Fruit fly (Drosophila melanogaster): ENCODE results near the gene Akh.

Akh gene

DNA sequence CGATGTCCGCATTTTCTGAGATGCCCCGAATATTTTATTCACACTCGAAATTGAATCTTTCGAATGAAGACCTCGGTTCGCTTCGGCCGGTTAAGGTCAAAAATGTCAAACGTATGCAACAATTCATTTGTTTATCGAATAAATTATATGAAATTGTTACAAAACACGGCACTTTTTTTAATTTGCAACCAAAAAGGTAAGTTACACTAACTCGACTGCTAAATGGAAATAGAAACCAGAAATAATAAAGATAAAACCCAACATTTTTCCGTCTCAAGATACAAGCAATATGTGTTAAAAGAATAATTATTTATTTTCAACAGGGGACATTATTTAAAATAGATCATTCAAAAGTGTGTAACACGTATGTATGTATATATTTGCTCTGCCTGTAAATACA is 27.3 kb upstream of the Akh start:
- TF ChIP-seq svp (GFP tag) (peak; percentile 64), CG3032 (tag; optimal IDR thresholded peaks at IDR 0.05) (no peak)

DNA sequence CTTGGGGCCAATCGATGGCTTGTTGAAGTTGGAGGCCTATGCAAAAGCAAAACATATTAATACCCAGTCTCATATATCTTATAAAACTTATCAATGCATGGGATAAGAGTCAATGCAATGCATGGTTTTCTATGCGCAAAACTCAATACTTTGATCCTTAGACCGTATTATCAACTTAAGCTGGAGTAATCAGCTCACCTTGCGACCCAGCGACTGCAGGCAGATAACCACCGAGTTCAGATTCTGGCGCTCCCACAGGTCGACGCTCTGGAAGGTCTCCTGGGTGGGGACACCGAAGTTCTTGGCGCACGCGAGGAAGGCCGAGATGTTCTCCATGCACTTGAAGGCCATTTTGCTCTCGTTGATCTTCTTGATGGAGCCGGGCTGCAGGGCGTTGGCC is 26.2 kb upstream of the Akh start:
- TF ChIP-seq svp (GFP tag) (peak; percentile 97), esn (GFP tag; optimal IDR thresholded peaks at IDR 0.05) (no peak), CG34406 (GFP tag; optimal IDR thresholded peaks at IDR 0.05) (no peak), Eip93F (GFP tag; optimal IDR thresholded peaks at IDR 0.05) (no peak)

DNA sequence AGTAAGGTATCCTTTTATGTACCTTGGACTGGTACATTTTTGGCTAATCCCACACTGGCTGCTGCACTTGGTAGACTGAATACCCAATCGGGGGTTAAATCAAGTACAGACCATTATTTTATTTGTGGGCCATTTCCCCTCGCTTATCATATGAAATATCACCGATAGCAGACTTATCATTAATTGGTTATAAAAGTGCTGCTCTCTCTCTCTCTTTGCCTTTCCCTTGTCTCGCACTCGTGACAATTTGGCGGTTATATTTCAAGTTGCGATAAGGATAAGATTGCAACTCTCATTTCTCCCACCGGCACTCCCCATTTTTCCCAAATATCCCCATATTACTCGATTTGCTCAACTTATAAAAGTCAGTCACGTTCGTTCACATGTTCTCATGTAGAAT is 25.6 kb upstream of the Akh start:
- no peak for TF ChIP-seq CG15336 (GFP tag; IDR thresholded peaks at IDR 0.05)
- TF ChIP-seq CG10669 (GFP tag; optimal IDR thresholded peaks at IDR 0.05) = no peak
- TF ChIP-seq CG34406 (GFP tag; optimal IDR thresholded peaks at IDR 0.05) = no peak
- no peak for TF ChIP-seq Blimp-1 (GFP tag; optimal IDR thresholded peaks at IDR 0.05)
- TF ChIP-seq fkh (GFP tag; optimal IDR thresholded peaks at IDR 0.05) = no peak
- no peak for TF ChIP-seq lz (GFP tag; optimal IDR thresholded peaks at IDR 0.05)
- no peak for TF ChIP-seq Smox (GFP tag; optimal IDR thresholded peaks at IDR 0.05)
- peak; percentile 74 for TF ChIP-seq Eip93F (GFP tag; optimal IDR thresholded peaks at IDR 0.05)
- TF ChIP-seq svp (GFP tag) = peak; percentile 16
- peak; percentile 25 for TF ChIP-seq vri (GFP tag; optimal IDR thresholded peaks at IDR 0.05)

DNA sequence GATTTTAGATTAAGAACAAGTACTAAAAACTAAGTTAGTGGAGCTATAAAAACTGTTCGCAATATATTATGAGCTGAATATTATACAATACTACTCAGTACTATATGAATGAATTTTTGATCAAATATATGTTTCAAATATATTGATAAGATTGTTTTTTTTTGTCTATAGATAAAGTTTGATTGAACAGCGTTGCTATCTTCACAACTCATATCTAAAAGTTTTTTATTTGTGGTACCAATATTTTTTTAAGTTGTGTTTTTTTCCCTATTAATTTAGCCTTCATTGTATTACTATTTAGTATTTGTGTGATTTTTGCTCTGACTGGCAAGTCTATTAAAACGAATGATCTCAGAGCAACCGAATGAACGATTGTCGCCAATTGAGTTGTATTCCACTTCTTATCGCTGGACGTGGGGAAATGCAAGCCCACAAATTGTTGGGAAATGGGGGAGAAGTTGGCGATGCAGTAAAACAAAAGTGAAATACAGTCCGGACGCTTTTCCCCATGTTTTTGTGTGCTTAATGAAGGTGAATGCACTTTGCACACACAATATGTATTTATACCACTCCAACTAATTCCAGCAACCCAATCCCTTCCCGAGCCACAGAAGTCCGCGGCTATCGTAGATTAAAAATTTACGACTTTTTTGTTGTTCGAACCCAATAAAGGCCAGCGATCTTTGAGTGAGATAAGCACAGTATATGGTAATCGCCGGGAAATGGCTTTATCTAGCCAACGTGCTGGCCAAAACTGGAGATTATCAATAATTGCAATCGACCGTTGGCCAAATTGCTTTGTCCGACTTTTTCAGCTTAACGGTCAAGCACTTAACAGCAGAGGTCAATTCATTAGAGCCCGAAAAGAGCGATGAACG is 24.5 kb upstream of the Akh start:
- no peak for TF ChIP-seq Sox15 (GFP tag; optimal IDR thresholded peaks at IDR 0.05)
- TF ChIP-seq svp (GFP tag) = peak; percentile 83
- TF ChIP-seq acj6 (GFP tag; optimal IDR thresholded peaks at IDR 0.05) = no peak
- no peak for TF ChIP-seq lz (GFP tag; optimal IDR thresholded peaks at IDR 0.05)
- no peak for TF ChIP-seq Met (GFP tag; optimal IDR thresholded peaks at IDR 0.05)
- TF ChIP-seq Smox (GFP tag; optimal IDR thresholded peaks at IDR 0.05) = no peak
- peak; percentile 63 for TF ChIP-seq eg (GFP tag; IDR thresholded peaks at IDR 0.05)
- no peak for TF ChIP-seq Hr39 (GFP tag; optimal IDR thresholded peaks at IDR 0.05)
- peak; percentile 77 for TF ChIP-seq Eip93F (GFP tag; optimal IDR thresholded peaks at IDR 0.05)
- TF ChIP-seq CG32006 (GFP tag; optimal IDR thresholded peaks at IDR 0.05) = peak; percentile 17
- peak; percentile 22 for TF ChIP-seq pdm3 (GFP tag; optimal IDR thresholded peaks at IDR 0.05)
- TF ChIP-seq CG15336 (GFP tag; IDR thresholded peaks at IDR 0.05) = peak; percentile 70
- TF ChIP-seq Eip78C (GFP tag) = peak; percentile 71
- no peak for TF ChIP-seq Hr38 (GFP tag; optimal IDR thresholded peaks at IDR 0.05)
- no peak for TF ChIP-seq CG6808 (GFP tag; optimal IDR thresholded peaks at IDR 0.05)
- TF ChIP-seq fkh (GFP tag; optimal IDR thresholded peaks at IDR 0.05) = peak; percentile 35
- TF ChIP-seq OdsH (GFP tag; optimal IDR thresholded peaks at IDR 0.05) = peak; percentile 9
- peak; percentile 18 for TF ChIP-seq Hr4 (GFP tag; optimal IDR thresholded peaks at IDR 0.05)
- TF ChIP-seq Gug (GFP tag; IDR thresholded peaks at IDR 0.05) = 0 out of 2 replicates have a peak, but pooled peaks have one; percentile 17
- TF ChIP-seq Sox102F (GFP tag; optimal IDR thresholded peaks at IDR 0.05) = no peak
- no peak for TF ChIP-seq cyc (GFP tag; optimal IDR thresholded peaks at IDR 0.05)
- peak; percentile 14 for TF ChIP-seq Ets96B (tag; optimal IDR thresholded peaks at IDR 0.05)
- TF ChIP-seq vri (GFP tag; optimal IDR thresholded peaks at IDR 0.05) = peak; percentile 61
- TF ChIP-seq net (GFP tag; optimal IDR thresholded peaks at IDR 0.05) = peak; percentile 11
- TF ChIP-seq CG6276 (GFP tag; optimal IDR thresholded peaks at IDR 0.05) = peak; percentile 26
- no peak for TF ChIP-seq fd59A (GFP tag; optimal IDR thresholded peaks at IDR 0.05)
- TF ChIP-seq Sox14 (GFP tag; optimal IDR thresholded peaks at IDR 0.05) = no peak
- 0 out of 3 replicates have a peak, but pooled peaks have one; percentile 35 for TF ChIP-seq CG8119 (GFP tag; IDR thresholded peaks at IDR 0.05)
- no peak for TF ChIP-seq ss (GFP tag; optimal IDR thresholded peaks at IDR 0.05)
- TF ChIP-seq fd85E (GFP tag; optimal IDR thresholded peaks at IDR 0.05) = no peak
- TF ChIP-seq CG34406 (GFP tag; optimal IDR thresholded peaks at IDR 0.05) = no peak
- TF ChIP-seq topi (GFP tag; optimal IDR thresholded peaks at IDR 0.05) = peak; percentile 10
- TF ChIP-seq achi (GFP tag; optimal IDR thresholded peaks at IDR 0.05) = peak; percentile 11
- no peak for TF ChIP-seq Blimp-1 (GFP tag; optimal IDR thresholded peaks at IDR 0.05)
